Worm (Caenorhabditis elegans): ENCODE data around the gene K04G7.1.

K04G7.1 gene

ce11 chrIII:7166664-7167567, 4.4 kb downstream of the K04G7.1 start:
- TF ChIP-seq aly-2 (tag; optimal IDR thresholded peaks at IDR 0.05) = no peak
- TF ChIP-seq zag-1 (tag; optimal IDR thresholded peaks at IDR 0.05) = no peak
- no peak for TF ChIP-seq nhr-11 (tag; optimal IDR thresholded peaks at IDR 0.05)
- no peak for TF ChIP-seq nhr-28 (tag; optimal IDR thresholded peaks at IDR 0.05)
- TF ChIP-seq ceh-28 (tag; optimal IDR thresholded peaks at IDR 0.05) = no peak
- peak; percentile 74 for TF ChIP-seq lin-15B (tag; optimal IDR thresholded peaks at IDR 0.05)
- TF ChIP-seq skn-1 (tag; optimal IDR thresholded peaks at IDR 0.05) = no peak
- peak; percentile 68 for TF ChIP-seq lin-39 (tag; optimal IDR thresholded peaks at IDR 0.05)
- no peak for TF ChIP-seq ceh-82 (tag; optimal IDR thresholded peaks at IDR 0.05)
- no peak for TF ChIP-seq jun-1 (tag; optimal IDR thresholded peaks at IDR 0.05)
- no peak for TF ChIP-seq mdl-1 (tag; optimal IDR thresholded peaks at IDR 0.05)
- TF ChIP-seq nhr-25 (tag; optimal IDR thresholded peaks at IDR 0.05) = no peak
- peak; percentile 54 for TF ChIP-seq egl-27 (tag; optimal IDR thresholded peaks at IDR 0.05)
- no peak for TF ChIP-seq elt-1 (tag; optimal IDR thresholded peaks at IDR 0.05)
- TF ChIP-seq fkh-10 (GFP tag; optimal IDR thresholded peaks at IDR 0.05) = peak; percentile 23
- no peak for TF ChIP-seq ceh-16 (tag; optimal IDR thresholded peaks at IDR 0.05)
- TF ChIP-seq unc-39 (tag; optimal IDR thresholded peaks at IDR 0.05) = no peak
- peak; percentile 77 for TF ChIP-seq nfya-1 (tag; optimal IDR thresholded peaks at IDR 0.05; ENCODE audit: insufficient read depth)
- no peak for TF ChIP-seq elt-3 (tag; optimal IDR thresholded peaks at IDR 0.05)
- TF ChIP-seq nhr-76 (tag; optimal IDR thresholded peaks at IDR 0.05) = no peak
- TF ChIP-seq elt-2 (tag; optimal IDR thresholded peaks at IDR 0.05) = peak; percentile 91
- peak; percentile 65 for TF ChIP-seq pqm-1 (tag; optimal IDR thresholded peaks at IDR 0.05)
- TF ChIP-seq ZK546.5 (tag; optimal IDR thresholded peaks at IDR 0.05) = no peak
- TF ChIP-seq hmg-11 (tag; optimal IDR thresholded peaks at IDR 0.05) = peak; percentile 91
- peak; percentile 51 for TF ChIP-seq pha-4 (tag; optimal IDR thresholded peaks at IDR 0.05)
- TF ChIP-seq fkh-2 (tag; optimal IDR thresholded peaks at IDR 0.05) = no peak
- TF ChIP-seq unc-62 (GFP tag; optimal IDR thresholded peaks at IDR 0.05) = no peak

- TF ChIP-seq tbx-2 (tag; optimal IDR thresholded peaks at IDR 0.05) (no peak), egl-27 (tag; optimal IDR thresholded peaks at IDR 0.05) (no peak), nhr-23 (tag; optimal IDR thresholded peaks at IDR 0.05) (no peak), skn-1 (tag; optimal IDR thresholded peaks at IDR 0.05) (no peak), elt-2 (tag; optimal IDR thresholded peaks at IDR 0.05) (no peak), mdl-1 (tag; optimal IDR thresholded peaks at IDR 0.05) (no peak), ceh-28 (tag; optimal IDR thresholded peaks at IDR 0.05) (no peak), fkh-2 (tag; optimal IDR thresholded peaks at IDR 0.05) (no peak), nhr-28 (tag; optimal IDR thresholded peaks at IDR 0.05) (no peak), ztf-11 (tag; optimal IDR thresholded peaks at IDR 0.05) (no peak), lsy-12 (tag; optimal IDR thresholded peaks at IDR 0.05) (no peak), lin-15B (tag; optimal IDR thresholded peaks at IDR 0.05) (no peak), pha-4 (tag; optimal IDR thresholded peaks at IDR 0.05) (no peak), ceh-82 (tag; optimal IDR thresholded peaks at IDR 0.05) (no peak)
These were observed 5.0 kb downstream of the K04G7.1 start, which contains the start of gene acs-4 for ce11 chrIII:7167568-7167937. TSS of gene acs-4 (plus strand) at chrIII:7167838.

ce11 chrIII:7170090-7170489, 7.6 kb downstream of the K04G7.1 start:
- TF ChIP-seq R02D3.7 (tag; optimal IDR thresholded peaks at IDR 0.05) (no peak), fkh-10 (GFP tag; optimal IDR thresholded peaks at IDR 0.05) (no peak), nhr-77 (tag; optimal IDR thresholded peaks at IDR 0.05) (no peak), unc-39 (tag; optimal IDR thresholded peaks at IDR 0.05) (no peak), fos-1 (tag; optimal IDR thresholded peaks at IDR 0.05) (no peak), nhr-28 (tag; optimal IDR thresholded peaks at IDR 0.05) (no peak), ceh-28 (tag; optimal IDR thresholded peaks at IDR 0.05) (no peak), mdl-1 (tag; optimal IDR thresholded peaks at IDR 0.05) (no peak), unc-62 (GFP tag; optimal IDR thresholded peaks at IDR 0.05) (no peak), pqm-1 (tag; optimal IDR thresholded peaks at IDR 0.05) (no peak), lin-39 (tag; optimal IDR thresholded peaks at IDR 0.05) (no peak), nhr-25 (tag; optimal IDR thresholded peaks at IDR 0.05) (no peak), elt-3 (tag; optimal IDR thresholded peaks at IDR 0.05) (no peak), ceh-9 (tag; optimal IDR thresholded peaks at IDR 0.05) (no peak)

DNA sequence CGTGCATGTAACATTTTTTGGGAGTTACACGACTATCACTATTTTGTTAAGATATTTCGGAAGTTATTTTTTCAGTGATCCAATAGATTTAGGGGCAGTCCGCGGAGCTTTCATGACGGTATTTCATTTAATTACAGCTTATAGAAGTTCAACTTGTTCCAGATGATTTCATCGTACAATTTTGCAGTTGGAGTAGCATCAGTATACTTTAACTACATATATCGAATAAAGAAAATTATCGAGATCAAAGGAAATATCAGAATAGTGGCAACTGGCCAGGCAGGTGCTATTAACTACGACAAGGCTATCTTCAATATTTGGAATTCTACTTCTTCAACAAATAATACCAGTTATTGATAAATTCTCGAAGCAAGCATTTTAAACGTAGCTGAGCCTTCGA, 16.0 kb downstream of the K04G7.1 start:
- no peak for TF ChIP-seq ama-1 (optimal IDR thresholded peaks at IDR 0.05)
- no peak for TF ChIP-seq elt-3 (tag; optimal IDR thresholded peaks at IDR 0.05)
- no peak for TF ChIP-seq nhr-12 (tag; optimal IDR thresholded peaks at IDR 0.05)
- no peak for TF ChIP-seq nhr-28 (tag; optimal IDR thresholded peaks at IDR 0.05)
- no peak for TF ChIP-seq eor-1 (tag; optimal IDR thresholded peaks at IDR 0.05)
- no peak for TF ChIP-seq R02D3.7 (tag; optimal IDR thresholded peaks at IDR 0.05)
- TF ChIP-seq egl-27 (tag; optimal IDR thresholded peaks at IDR 0.05) = no peak
- no peak for TF ChIP-seq nhr-67 (tag; optimal IDR thresholded peaks at IDR 0.05)
- TF ChIP-seq egl-5 (tag; optimal IDR thresholded peaks at IDR 0.05) = no peak
- no peak for TF ChIP-seq lin-15B (tag; optimal IDR thresholded peaks at IDR 0.05)
- TF ChIP-seq elt-1 (tag; optimal IDR thresholded peaks at IDR 0.05) = no peak
- no peak for TF ChIP-seq ceh-16 (tag; optimal IDR thresholded peaks at IDR 0.05)
